Fruit fly (Drosophila melanogaster) Kc167 (cell line): ENCODE results near the gene Dic4.

Experiments
- Myc ChIP-seq: fragments of >200 bp; optimal IDR thresholded peaks from 2 replicates; lab custom pipeline; 2017; ENCODE audit warnings: missing external identifiers
- Sin3A ChIP-seq: fragments of >200 bp; optimal IDR thresholded peaks from 2 replicates; lab custom pipeline; 2018; ENCODE audit warnings: missing external identifiers
- h ChIP-seq: fragments of >200 bp; optimal IDR thresholded peaks from 3 replicates; lab custom pipeline; 2018; ENCODE audit warnings: missing external identifiers
- insv ChIP-seq: fragments of >200 bp; optimal IDR thresholded peaks from 3 replicates; lab custom pipeline; 2018; ENCODE audit warnings: missing external identifiers
- psq ChIP-seq: fragments of >200 bp; optimal IDR thresholded peaks from 2 replicates; lab custom pipeline; 2017; ENCODE audit warnings: missing external identifiers
- ttk ChIP-seq: sonication (Bioruptor generic); optimal IDR thresholded peaks from 2 replicates; lab custom pipeline; 2017; ENCODE audit warnings: missing external identifiers

The Dic4 gene

DNA sequence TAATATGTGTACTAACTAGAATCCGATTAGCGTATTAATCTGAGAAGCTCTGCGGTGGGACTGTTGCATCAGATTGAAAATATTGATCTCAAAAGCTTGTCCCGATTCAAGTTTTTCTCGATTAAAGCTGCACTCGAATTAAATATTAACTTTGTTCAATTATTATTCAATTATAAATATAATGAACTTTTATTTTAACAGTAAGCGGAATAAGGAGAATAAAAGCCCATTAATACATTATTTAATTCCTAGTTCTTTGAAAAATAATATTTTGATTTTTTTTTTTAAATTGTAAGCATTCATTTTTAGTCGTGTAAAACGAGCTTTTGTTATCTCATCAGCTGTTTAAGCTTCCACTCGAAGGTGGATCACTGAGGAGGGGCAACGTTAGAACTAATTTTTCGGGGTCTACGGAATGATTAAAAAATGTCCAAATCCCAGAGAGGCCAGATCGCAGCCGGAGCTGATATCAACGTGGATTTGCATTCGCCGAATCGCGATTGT, 22.8 kb downstream of the Dic4 start, which contains the start of the genes GNBP2 and GNBP1:
Gene GNBP2 (minus strand): TSS at position 51 of the 504 bp plus-strand sequence.
Gene GNBP1 (plus strand): TSS at position 438 of the 504 bp plus-strand sequence.
- TF ChIP-seq Myc (lab: Kevin White, UChicago) (no peak), ttk (lab: Kevin White, UChicago) (no peak), insv (no peak), psq (lab: Kevin White, UChicago) (no peak), h (lab: Kevin White, UChicago) (no peak), Sin3A (lab: Kevin White, UChicago) (no peak)

DNA sequence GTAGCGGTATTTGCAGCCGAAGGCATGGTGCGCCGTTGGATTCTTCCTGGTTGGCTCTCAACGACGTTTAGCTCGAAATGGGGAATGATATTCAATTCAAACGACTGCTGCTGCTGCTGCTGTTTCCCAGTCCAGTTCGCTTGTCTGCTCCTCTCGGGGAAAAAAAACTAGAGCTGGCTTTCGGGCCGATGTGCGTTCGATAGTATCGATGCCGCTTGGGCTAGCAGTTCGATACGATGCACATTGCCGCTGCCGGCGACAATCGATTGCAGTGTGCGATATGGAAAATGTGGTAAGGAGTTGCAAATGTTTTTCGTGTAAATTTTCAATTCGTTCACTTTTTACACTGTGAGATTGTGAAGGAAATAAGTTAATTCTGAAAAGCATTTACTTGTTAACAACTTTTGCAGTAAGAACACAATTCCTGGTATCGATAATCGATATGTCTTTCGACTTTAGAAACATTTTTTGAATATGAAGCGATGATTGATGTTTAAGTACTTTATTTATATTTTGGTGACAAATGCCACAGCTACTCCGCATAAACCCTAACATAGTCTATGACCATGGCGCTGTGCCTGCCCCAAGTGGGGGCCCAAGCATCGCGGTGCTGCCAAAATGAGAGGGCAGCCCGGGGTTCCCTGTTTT, 25.1 kb downstream of the Dic4 start, which contains the start of gene Capr:
Gene Capr (minus strand): TSS at position 339 of the 648 bp plus-strand sequence.
- TF ChIP-seq insv (no peak), Sin3A (lab: Kevin White, UChicago) (peak; percentile 83)

DNA sequence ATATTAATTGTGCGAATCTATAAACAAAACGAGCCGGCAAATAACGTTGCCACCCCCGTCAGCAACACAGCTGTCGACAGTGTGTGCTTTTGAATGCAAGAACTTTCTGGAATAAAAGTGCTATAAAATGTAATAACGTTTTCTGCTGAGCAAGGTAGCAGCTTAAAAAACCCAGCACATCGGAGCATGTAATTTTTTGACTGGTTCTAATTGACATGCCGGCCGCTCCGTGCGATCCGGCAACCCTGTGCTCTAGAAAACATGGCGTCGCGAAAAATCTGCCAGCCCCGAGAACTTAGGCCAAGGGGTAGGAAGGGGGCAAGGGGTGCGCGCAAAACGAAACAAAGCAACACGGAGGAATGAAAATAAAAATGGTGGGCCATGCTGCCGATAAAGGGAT, 26.0 kb downstream of the Dic4 start:
- TF ChIP-seq insv (no peak), Sin3A (lab: Kevin White, UChicago) (no peak), ttk (lab: Kevin White, UChicago) (no peak), Myc (lab: Kevin White, UChicago) (no peak), psq (lab: Kevin White, UChicago) (no peak), h (lab: Kevin White, UChicago) (no peak)

DNA sequence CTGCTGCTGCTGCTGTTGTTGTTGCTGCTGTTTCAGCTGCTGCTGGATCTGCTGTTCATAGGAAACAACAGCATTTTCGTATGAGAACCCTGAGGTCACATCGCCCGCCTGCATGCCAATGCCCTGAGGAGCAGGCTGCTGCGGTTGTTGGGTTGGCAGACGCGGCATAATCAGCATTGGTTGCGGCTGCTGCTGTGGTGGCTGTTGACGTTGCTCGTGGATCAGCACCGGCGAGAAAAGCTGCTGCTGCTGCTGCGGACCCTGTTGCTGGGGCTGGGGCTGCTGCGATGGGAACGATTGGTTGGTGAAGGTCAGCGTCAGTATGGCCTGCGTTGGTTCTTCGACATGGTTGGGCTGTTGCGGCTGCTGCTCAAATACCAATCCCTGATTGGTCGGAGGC, 28.3 kb downstream of the Dic4 start:
- TF ChIP-seq Sin3A (lab: Kevin White, UChicago) = no peak
- no peak for TF ChIP-seq insv
- no peak for TF ChIP-seq h (lab: Kevin White, UChicago)
- no peak for TF ChIP-seq Myc (lab: Kevin White, UChicago)
- no peak for TF ChIP-seq ttk (lab: Kevin White, UChicago)
- no peak for TF ChIP-seq psq (lab: Kevin White, UChicago)

DNA sequence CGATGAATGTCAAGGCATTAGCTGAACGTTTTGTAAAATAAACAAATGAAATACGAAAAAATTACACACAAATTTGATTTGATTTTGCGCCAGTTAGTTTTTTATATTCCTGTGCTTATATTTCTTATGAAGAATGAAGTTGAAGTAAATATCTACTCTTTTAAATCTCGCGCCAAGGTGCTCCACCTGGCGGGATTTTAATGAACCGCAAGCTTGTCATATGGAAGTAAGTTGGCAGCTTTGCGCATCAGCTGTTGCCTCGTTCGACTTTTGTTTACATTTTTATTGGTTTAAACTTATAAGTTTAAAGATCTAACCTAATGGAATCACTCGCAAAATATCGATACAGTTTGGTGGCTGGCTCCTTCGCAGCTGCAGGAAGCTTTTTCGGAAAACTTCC, 31.1 kb downstream of the Dic4 start, which contains the start of gene CG42495:
Gene CG42495 (plus strand): TSS at position 247 of the 400 bp plus-strand sequence.
- TF ChIP-seq insv (no peak), Sin3A (lab: Kevin White, UChicago) (no peak)

DNA sequence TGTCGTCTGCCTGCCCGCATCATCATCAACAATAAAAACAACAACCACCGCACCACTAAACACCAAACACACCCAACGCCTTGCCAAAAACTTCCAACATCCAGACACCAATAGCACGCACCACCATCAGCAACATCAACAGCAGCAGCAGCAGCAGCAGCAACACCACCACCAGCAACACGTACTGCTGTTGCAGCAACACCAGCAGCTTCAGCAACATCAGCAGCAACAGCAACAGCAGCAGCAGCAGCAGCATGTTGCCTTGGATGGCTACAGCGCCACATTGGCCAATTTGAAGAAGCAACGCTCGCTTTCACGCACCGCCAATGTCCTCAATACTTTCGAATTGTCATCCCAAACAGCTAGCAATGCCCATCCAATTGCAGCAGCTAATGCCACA, 32.6 kb downstream of the Dic4 start:
- TF ChIP-seq Myc (lab: Kevin White, UChicago) (no peak), h (lab: Kevin White, UChicago) (no peak), insv (no peak), psq (lab: Kevin White, UChicago) (no peak), Sin3A (lab: Kevin White, UChicago) (no peak), ttk (lab: Kevin White, UChicago) (no peak)

DNA sequence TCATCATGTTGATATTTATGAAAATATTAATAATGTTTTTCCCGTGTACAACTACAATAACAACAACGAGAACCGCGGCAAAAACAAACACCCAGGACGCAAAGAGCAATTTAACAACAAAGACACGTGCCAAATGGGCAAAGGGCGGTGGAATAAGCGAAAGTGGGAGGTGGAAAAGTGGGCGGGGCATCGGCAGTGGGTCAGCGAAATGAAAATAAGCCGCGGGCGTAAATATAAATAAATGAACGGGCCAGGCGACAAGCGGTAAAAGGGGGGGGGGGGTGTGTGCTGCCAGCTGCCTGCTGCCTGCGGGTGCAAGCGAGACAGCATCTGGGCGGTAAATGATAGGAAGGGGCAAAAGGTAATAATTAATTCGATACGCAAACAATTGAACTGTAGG, 44.5 kb downstream of the Dic4 start:
- TF ChIP-seq insv (no peak), psq (lab: Kevin White, UChicago) (no peak), h (lab: Kevin White, UChicago) (no peak), ttk (lab: Kevin White, UChicago) (no peak), Sin3A (lab: Kevin White, UChicago) (no peak), Myc (lab: Kevin White, UChicago) (no peak)
